Worm (Caenorhabditis elegans) whole organism, late embryonic: ENCODE results near the gene C31E10.6.

Experiments
- F13H6.1 ChIP-seq: sonication (generic microtip); optimal IDR thresholded peaks from 2 replicates; lab custom pipeline; 2016; ENCODE audit warnings: missing genetic modification characterization, missing compliant biosample characterization
- ahr-1 ChIP-seq: sonication (generic microtip); optimal IDR thresholded peaks from 2 replicates; lab custom pipeline; 2016; ENCODE audit warnings: missing genetic modification characterization, missing compliant biosample characterization
- ama-1 ChIP-seq: fragments of 150-350 bp; optimal IDR thresholded peaks from 2 replicates; lab custom pipeline; 2014
- ceh-18 ChIP-seq: sonication (generic microtip); optimal IDR thresholded peaks from 2 replicates; lab custom pipeline; 2016; ENCODE audit warnings: missing genetic modification characterization, missing compliant biosample characterization
- ceh-22 ChIP-seq: sonication (generic microtip); optimal IDR thresholded peaks from 2 replicates; lab custom pipeline; 2017; ENCODE audit warnings: missing biosample characterization, missing genetic modification characterization
- ceh-6 ChIP-seq: fragments of 200-800 bp; sonication (Bioruptor generic); optimal IDR thresholded peaks from 2 replicates; lab custom pipeline; 2018; ENCODE audit warnings: mild to moderate bottlenecking, missing genetic modification characterization, missing compliant biosample characterization
- mec-3 ChIP-seq: sonication (generic microtip); optimal IDR thresholded peaks from 2 replicates; lab custom pipeline; 2016; ENCODE audit warnings: borderline replicate concordance, missing genetic modification characterization, missing compliant biosample characterization
- pqm-1 ChIP-seq: sonication (generic microtip); optimal IDR thresholded peaks from 2 replicates; lab custom pipeline; 2016; ENCODE audit warnings: missing genetic modification characterization, missing compliant biosample characterization
- unc-86 ChIP-seq: sonication (generic microtip); optimal IDR thresholded peaks from 2 replicates; lab custom pipeline; 2016; ENCODE audit warnings: missing genetic modification characterization, missing compliant biosample characterization

DNA sequence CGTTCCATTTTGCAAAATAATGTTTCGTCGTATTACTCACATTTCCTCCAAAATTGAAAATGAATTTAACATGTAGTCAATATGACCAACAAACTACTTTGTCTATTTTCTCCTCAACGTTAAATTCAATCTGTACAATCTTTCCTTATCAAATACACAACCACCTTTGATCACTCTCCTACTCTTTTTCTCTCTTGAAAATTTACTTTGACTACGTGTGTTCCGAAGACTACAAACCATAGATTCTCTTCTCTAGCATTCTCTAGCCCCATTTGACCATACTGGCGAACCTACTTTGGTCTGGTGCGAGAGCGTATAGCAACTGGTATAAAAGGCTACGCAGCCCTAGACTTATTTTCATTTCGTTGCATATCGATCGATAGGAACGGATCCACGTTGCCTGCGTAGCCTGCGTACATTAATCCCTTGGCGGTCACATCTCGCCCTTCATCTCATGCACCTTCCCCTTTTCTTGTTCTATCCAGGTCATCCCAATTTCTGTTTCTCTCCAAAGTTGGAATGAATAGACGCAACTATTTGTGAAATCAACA, 4.1 kb downstream of the C31E10.6 start:
- TF ChIP-seq ceh-22 (tag; lab: Kevin White, UChicago) = no peak
- TF ChIP-seq unc-86 = no peak
- no peak for TF ChIP-seq ceh-18 (tag; lab: Kevin White, UChicago)
- TF ChIP-seq mec-3 (tag; lab: Kevin White, UChicago) = no peak
- no peak for TF ChIP-seq F13H6.1
- no peak for TF ChIP-seq ama-1 (lab: Kevin White, UChicago)
- no peak for TF ChIP-seq pqm-1 (tag; lab: Kevin White, UChicago)
- TF ChIP-seq ahr-1 (tag; lab: Kevin White, UChicago) = no peak
- TF ChIP-seq ceh-6 (GFP tag; lab: Kevin White, UChicago) = no peak
